Worm (Caenorhabditis elegans): ENCODE data around the gene aat-7.
A peak's percentile ranks its signal among the peaks of the same experiment; 100 is the strongest.

Gene aat-7

DNA sequence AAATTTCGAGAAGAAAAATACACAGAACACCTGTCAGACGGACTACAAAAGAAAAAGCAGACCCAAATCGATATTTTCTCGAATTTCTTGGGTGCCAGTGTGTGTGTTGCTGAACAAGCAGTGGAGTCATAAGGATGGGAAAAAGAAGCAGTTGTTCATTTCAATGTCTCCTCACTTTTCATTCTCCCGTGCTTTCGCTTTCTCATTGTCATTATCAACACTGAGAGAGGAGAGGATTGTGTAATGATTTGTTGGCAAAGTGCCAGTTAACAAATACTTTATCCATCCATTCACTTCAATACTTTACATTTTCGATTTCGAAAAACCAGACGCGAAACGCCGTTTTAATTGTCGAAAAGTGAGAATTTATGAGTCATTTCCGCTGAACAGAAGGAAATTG lies 11.0 kb upstream of the aat-7 start (continued):
- TF ChIP-seq ceh-88 (GFP tag; IDR thresholded peaks at IDR 0.05) (no peak), fkh-4 (tag; optimal IDR thresholded peaks at IDR 0.05; ENCODE audit: borderline replicate concordance) (no peak), nhr-85 (tag) (no peak), lin-15B (tag; optimal IDR thresholded peaks at IDR 0.05) (no peak), dpl-1 (GFP tag; optimal IDR thresholded peaks at IDR 0.05) (peak in 1 of 3 experiments; percentile 10), efl-3 (GFP tag; optimal IDR thresholded peaks at IDR 0.05) (no peak), grh-1 (GFP tag; IDR thresholded peaks at IDR 0.05) (no peak), unc-130 (tag; optimal IDR thresholded peaks at IDR 0.05) (peak; percentile 13), ceh-82 (tag; optimal IDR thresholded peaks at IDR 0.05) (no peak), rnt-1 (tag; optimal IDR thresholded peaks at IDR 0.05) (peak; percentile 69), ama-1 (optimal IDR thresholded peaks at IDR 0.05) (no peak), zag-1 (tag; optimal IDR thresholded peaks at IDR 0.05) (no peak), unc-98 (GFP tag; IDR thresholded peaks at IDR 0.05) (no peak), ceh-8 (GFP tag; optimal IDR thresholded peaks at IDR 0.05) (no peak), ets-5 (GFP tag; IDR thresholded peaks at IDR 0.05) (no peak), sup-37 (GFP tag; optimal IDR thresholded peaks at IDR 0.05) (no peak), ztf-11 (tag; optimal IDR thresholded peaks at IDR 0.05) (no peak), tbx-2 (tag; optimal IDR thresholded peaks at IDR 0.05) (no peak), elt-3 (tag; optimal IDR thresholded peaks at IDR 0.05) (no peak), elt-2 (tag; optimal IDR thresholded peaks at IDR 0.05) (no peak), C34B4.2 (tag; optimal IDR thresholded peaks at IDR 0.05) (no peak), lsy-2 (tag; optimal IDR thresholded peaks at IDR 0.05) (peak; percentile 19 to 30), Y116A8C.19 (tag; optimal IDR thresholded peaks at IDR 0.05; ENCODE audit: borderline replicate concordance) (no peak), nhr-28 (tag; optimal IDR thresholded peaks at IDR 0.05) (no peak), fkh-8 (tag; optimal IDR thresholded peaks at IDR 0.05) (no peak), ces-1 (GFP tag; optimal IDR thresholded peaks at IDR 0.05) (no peak), nhr-19 (GFP tag; conservative IDR thresholded peaks at IDR 0.05) (0 out of 2 replicates have a peak, but pooled peaks have one; percentile 22)

DNA sequence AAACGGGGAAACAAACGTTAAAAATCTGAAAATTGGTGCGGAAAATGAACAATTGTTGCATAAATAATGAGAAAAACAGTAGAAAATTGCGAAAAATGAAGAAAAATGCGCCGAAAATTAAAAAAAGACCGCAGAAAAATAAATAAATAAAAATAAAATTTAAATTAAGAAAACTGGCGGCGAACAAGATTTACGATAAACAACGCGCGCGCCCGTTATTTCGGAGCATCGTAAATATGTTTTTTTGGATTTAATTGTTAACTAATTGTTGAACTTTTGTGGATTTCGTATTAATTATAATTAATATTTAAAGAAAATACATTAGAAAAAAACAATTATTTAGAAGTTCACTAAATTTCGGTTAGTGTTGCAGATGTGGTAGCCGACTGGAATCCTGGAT lies 9.9 kb upstream of the aat-7 start:
- TF ChIP-seq dpl-1 (GFP tag; optimal IDR thresholded peaks at IDR 0.05) (peak in 1 of 3 experiments; percentile 31), efl-1 (optimal IDR thresholded peaks at IDR 0.05) (peak in 1 of 2 experiments; percentile 28), efl-1 (GFP tag; optimal IDR thresholded peaks at IDR 0.05 in 1 of 2) (peak in 1 of 2 experiments; percentile 53), nhr-84 (tag; optimal IDR thresholded peaks at IDR 0.05) (no peak)

DNA sequence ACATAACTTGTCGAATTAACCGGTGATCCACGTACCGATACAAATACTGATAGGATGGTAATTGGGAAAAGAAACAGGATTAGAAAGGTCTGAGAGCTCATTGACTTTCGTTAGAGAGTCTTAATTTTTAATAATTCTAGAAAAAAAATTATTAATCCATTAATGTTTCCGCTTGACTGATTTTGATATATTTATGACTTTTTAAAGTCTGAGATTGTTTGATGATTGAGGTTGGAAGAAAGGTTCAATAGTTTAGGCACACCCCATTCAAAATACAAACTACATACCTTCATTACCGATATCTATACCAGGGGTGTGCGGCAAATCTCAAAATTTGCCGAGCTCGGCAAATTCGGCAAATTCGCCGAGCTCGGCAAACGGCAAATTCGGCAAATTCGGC lies 8.4 kb upstream of the aat-7 start, which contains the start of gene F54D12.10:
TSS of gene F54D12.10 (minus strand) at position 101 of the 400 bp plus-strand sequence.
- TF ChIP-seq F16B12.6 (tag; optimal IDR thresholded peaks at IDR 0.05) (no peak), efl-3 (GFP tag; optimal IDR thresholded peaks at IDR 0.05) (no peak), sup-37 (GFP tag; optimal IDR thresholded peaks at IDR 0.05) (no peak), Y116A8C.19 (tag; optimal IDR thresholded peaks at IDR 0.05; ENCODE audit: borderline replicate concordance) (no peak), fos-1 (tag; optimal IDR thresholded peaks at IDR 0.05) (no peak), tbx-2 (tag; optimal IDR thresholded peaks at IDR 0.05) (no peak), lin-39 (tag; optimal IDR thresholded peaks at IDR 0.05) (no peak), hlh-17 (GFP tag; optimal IDR thresholded peaks at IDR 0.05; ENCODE audit: borderline replicate concordance) (no peak), nhr-12 (tag; optimal IDR thresholded peaks at IDR 0.05) (no peak), irx-1 (tag; optimal IDR thresholded peaks at IDR 0.05) (no peak), egl-27 (tag; optimal IDR thresholded peaks at IDR 0.05) (no peak), zip-4 (GFP tag; optimal IDR thresholded peaks at IDR 0.05) (no peak), unc-86 (tag; optimal IDR thresholded peaks at IDR 0.05) (no peak), ceh-8 (GFP tag; optimal IDR thresholded peaks at IDR 0.05) (no peak), unc-30 (tag; optimal IDR thresholded peaks at IDR 0.05) (no peak)

Data from whole organism, L1 larva.